Worm (Caenorhabditis elegans) whole organism, young adult: Measurements from ENCODE around the gene Y48E1C.2.

Experiments
- B0019.2 ChIP-seq: fragments of 200-800 bp; sonication (Bioruptor generic); conservative IDR thresholded peaks from 2 replicates; pipeline ENCODE4 v1.3.6; 2022; ENCODE audit warnings: missing genetic modification reagents, missing genetic modification characterization, missing compliant biosample characterization
- B0261.1 ChIP-seq: sonication (generic microtip); optimal IDR thresholded peaks from 2 replicates; lab custom pipeline; 2016; ENCODE audit warnings: mild to moderate bottlenecking, missing genetic modification characterization, moderate library complexity, missing compliant biosample characterization
- F37B4.10 ChIP-seq: fragments of 200-800 bp; sonication (Bioruptor generic); IDR thresholded peaks from 2 replicates; pipeline ENCODE4 v1.3.6; 2022; ENCODE audit warnings: missing genetic modification characterization, missing compliant biosample characterization
- F57A8.1 ChIP-seq: fragments of 200-800 bp; sonication (Bioruptor generic); optimal IDR thresholded peaks from 2 replicates; lab custom pipeline; 2018; ENCODE audit warnings: mild to moderate bottlenecking, missing genetic modification characterization, moderate library complexity, missing compliant biosample characterization
- T26A5.8 ChIP-seq: sonication (generic microtip); optimal IDR thresholded peaks from 2 replicates; lab custom pipeline; 2016; ENCODE audit warnings: missing genetic modification characterization, missing compliant biosample characterization
- Y53G8AR.9 ChIP-seq: fragments of 200-800 bp; sonication (Bioruptor generic); conservative IDR thresholded peaks from 2 replicates; pipeline ENCODE4 v1.3.6; 2022; ENCODE audit warnings: missing genetic modification reagents, missing genetic modification characterization, missing compliant biosample characterization
- Y56A3A.18 ChIP-seq: fragments of 200-800 bp; sonication (Bioruptor generic); IDR thresholded peaks from 2 replicates; pipeline ENCODE4 v1.3.6; 2022; ENCODE audit warnings: missing genetic modification reagents, missing genetic modification characterization, missing compliant biosample characterization
- Y67H2A.10 ChIP-seq: fragments of 200-800 bp; sonication (Bioruptor generic); conservative IDR thresholded peaks from 2 replicates; pipeline ENCODE4 v1.3.6; 2022; ENCODE audit warnings: missing genetic modification reagents, missing genetic modification characterization, missing compliant biosample characterization
- Y95B8A.8 ChIP-seq: fragments of 200-800 bp; sonication (Bioruptor generic); IDR thresholded peaks from 2 replicates; pipeline ENCODE4 v1.3.6; 2022; ENCODE audit warnings: missing genetic modification reagents, missing genetic modification characterization, missing compliant biosample characterization
- aptf-3 ChIP-seq: fragments of 200-800 bp; sonication (Bioruptor generic); IDR thresholded peaks from 2 replicates; pipeline ENCODE4 v1.3.6; 2022; ENCODE audit warnings: missing genetic modification characterization, missing compliant biosample characterization
- athp-1 ChIP-seq: sonication (generic microtip); optimal IDR thresholded peaks from 2 replicates; lab custom pipeline; 2017; ENCODE audit warnings: mild to moderate bottlenecking, missing genetic modification characterization, missing compliant biosample characterization
- attf-5 ChIP-seq: fragments of 200-800 bp; sonication (Bioruptor generic); optimal IDR thresholded peaks from 2 replicates; lab custom pipeline; 2018; ENCODE audit warnings: mild to moderate bottlenecking, missing genetic modification characterization, missing compliant biosample characterization
- bed-1 ChIP-seq: fragments of 200-800 bp; sonication (Bioruptor generic); IDR thresholded peaks from 2 replicates; pipeline ENCODE4 v1.3.6; 2022; ENCODE audit warnings: missing genetic modification reagents, missing genetic modification characterization, missing compliant biosample characterization
- bed-2 ChIP-seq: fragments of 200-800 bp; sonication (Bioruptor generic); IDR thresholded peaks from 2 replicates; pipeline ENCODE4 v1.3.6; 2022; ENCODE audit warnings: missing genetic modification reagents, missing genetic modification characterization, missing compliant biosample characterization
- cebp-1 ChIP-seq, 2 experiments: fragments of 200-800 bp in 1 of 2; sonication (Bioruptor generic) in 1 of 2; sonication (generic microtip) in 1 of 2; IDR thresholded peaks in 1 of 2; optimal IDR thresholded peaks in 1 of 2; 2 replicates each; pipeline versions ENCODE4 v1.3.6 to Lab custom; 2017 to 2022; ENCODE audit warnings: missing compliant biosample characterization in 2 of 2, missing genetic modification characterization in 2 of 2, mild to moderate bottlenecking in 1 of 2, missing genetic modification reagents in 1 of 2, moderate library complexity in 1 of 2
- ceh-100 ChIP-seq: fragments of 200-800 bp; sonication (Bioruptor generic); IDR thresholded peaks from 2 replicates; pipeline ENCODE4 v1.3.6; 2022; ENCODE audit warnings: missing genetic modification reagents, missing genetic modification characterization, missing compliant biosample characterization
- ceh-40 ChIP-seq: fragments of 200-800 bp; sonication (Bioruptor generic); IDR thresholded peaks from 2 replicates; pipeline ENCODE4 v1.3.6; 2022; ENCODE audit warnings: missing genetic modification characterization, missing compliant biosample characterization
- ceh-79 ChIP-seq: sonication (generic microtip); optimal IDR thresholded peaks from 2 replicates; lab custom pipeline; 2017; ENCODE audit warnings: mild to moderate bottlenecking, missing genetic modification characterization, missing compliant biosample characterization
- dox-1 ChIP-seq: fragments of 200-800 bp; sonication (Bioruptor generic); IDR thresholded peaks from 2 replicates; pipeline ENCODE4 v1.3.6; 2022; ENCODE audit warnings: missing genetic modification reagents, missing genetic modification characterization, missing compliant biosample characterization
- efl-1 ChIP-seq: fragments of 150-350 bp; optimal IDR thresholded peaks from 2 replicates; lab custom pipeline; 2014; ENCODE audit warnings: missing biosample characterization, missing genetic modification reagents, missing genetic modification characterization
- egl-44 ChIP-seq: fragments of 200-800 bp; sonication (Bioruptor generic); IDR thresholded peaks from 2 replicates; pipeline ENCODE4 v1.3.6; 2022; ENCODE audit warnings: missing genetic modification reagents, missing genetic modification characterization, missing compliant biosample characterization
- egrh-3 ChIP-seq: fragments of 200-800 bp; sonication (Bioruptor generic); IDR thresholded peaks from 2 replicates; pipeline ENCODE4 v1.3.6; 2022; ENCODE audit warnings: missing genetic modification reagents, missing genetic modification characterization, missing compliant biosample characterization
- fkh-3 ChIP-seq: sonication (generic microtip); optimal IDR thresholded peaks from 2 replicates; lab custom pipeline; 2016; ENCODE audit warnings: mild to moderate bottlenecking, missing genetic modification characterization, missing compliant biosample characterization
- him-1 ChIP-seq: sonication (generic microtip); optimal IDR thresholded peaks from 2 replicates; lab custom pipeline; 2016; ENCODE audit warnings: missing genotype, missing genetic modification reagents, missing genetic modification characterization, missing compliant biosample characterization
- hlh-12 ChIP-seq: sonication (generic microtip); optimal IDR thresholded peaks from 2 replicates; lab custom pipeline; 2016; ENCODE audit warnings: missing genetic modification characterization, missing compliant biosample characterization
- hmg-1.2 ChIP-seq: fragments of 200-800 bp; sonication (Bioruptor generic); IDR thresholded peaks from 2 replicates; pipeline ENCODE4 v1.3.6; 2022; ENCODE audit warnings: missing genetic modification reagents, missing genetic modification characterization, missing compliant biosample characterization
- hrde-1 ChIP-seq: sonication (generic microtip); optimal IDR thresholded peaks from 2 replicates; lab custom pipeline; 2016; ENCODE audit warnings: missing genetic modification characterization, mild to moderate bottlenecking, missing compliant biosample characterization, moderate library complexity, missing genotype, missing genetic modification reagents, borderline replicate concordance
- hsf-1 ChIP-seq: fragments of 200-800 bp; sonication (Bioruptor generic); IDR thresholded peaks from 2 replicates; pipeline ENCODE4 v1.3.6; 2022; ENCODE audit warnings: missing genetic modification reagents, missing genetic modification characterization, missing compliant biosample characterization
- lin-26 ChIP-seq: fragments of 200-800 bp; sonication (Bioruptor generic); IDR thresholded peaks from 2 replicates; pipeline ENCODE4 v1.3.6; 2022; ENCODE audit warnings: missing genetic modification reagents, missing genetic modification characterization, missing compliant biosample characterization
- lin-54 ChIP-seq: fragments of 200-800 bp; sonication (Bioruptor generic); optimal IDR thresholded peaks from 2 replicates; lab custom pipeline; 2018; ENCODE audit warnings: mild to moderate bottlenecking, missing genetic modification characterization, missing compliant biosample characterization
- lsy-27 ChIP-seq: sonication (generic microtip); optimal IDR thresholded peaks from 2 replicates; lab custom pipeline; 2017; ENCODE audit warnings: missing genetic modification characterization, mild to moderate bottlenecking, missing compliant biosample characterization, antibody characterized with exemption, missing genotype, borderline replicate concordance; ENCODE audit not compliant: insufficient read depth
- madf-10 ChIP-seq: sonication (generic microtip); optimal IDR thresholded peaks from 2 replicates; lab custom pipeline; 2016; ENCODE audit warnings: mild to moderate bottlenecking, missing genetic modification characterization, missing compliant biosample characterization
- madf-6 ChIP-seq: fragments of 200-800 bp; sonication (Bioruptor generic); IDR thresholded peaks from 2 replicates; pipeline ENCODE4 v1.3.6; 2022; ENCODE audit warnings: missing genetic modification reagents, missing genetic modification characterization, missing compliant biosample characterization
- madf-8 ChIP-seq: fragments of 200-800 bp; sonication (Bioruptor generic); conservative IDR thresholded peaks from 2 replicates; pipeline ENCODE4 v1.3.6; 2022; ENCODE audit warnings: missing genetic modification reagents, missing genetic modification characterization, missing compliant biosample characterization
- nhr-179 ChIP-seq: sonication (generic microtip); optimal IDR thresholded peaks from 2 replicates; lab custom pipeline; 2016; ENCODE audit warnings: mild to moderate bottlenecking, missing genetic modification characterization, missing compliant biosample characterization
- pbrm-1 ChIP-seq: fragments of 200-800 bp; sonication (Bioruptor generic); IDR thresholded peaks from 2 replicates; pipeline ENCODE4 v1.3.6; 2022; ENCODE audit warnings: missing genetic modification reagents, missing genetic modification characterization, missing compliant biosample characterization
- repo-1 ChIP-seq: sonication (generic microtip); optimal IDR thresholded peaks from 2 replicates; lab custom pipeline; 2017; ENCODE audit warnings: mild to moderate bottlenecking, missing genetic modification characterization, missing compliant biosample characterization
- snpc-1.1 ChIP-seq: sonication (generic microtip); optimal IDR thresholded peaks from 2 replicates; lab custom pipeline; 2017; ENCODE audit warnings: missing genetic modification characterization, mild to moderate bottlenecking, missing compliant biosample characterization, antibody characterized with exemption, moderate library complexity, missing genotype, missing genetic modification reagents; ENCODE audit not compliant: insufficient read depth
- snpc-4 ChIP-seq, 5 experiments: fragments of 150-350 bp in 1 of 5; sonication (generic microtip) in 4 of 5; optimal IDR thresholded peaks; 2 replicates each; lab custom pipeline; 2014 to 2018; ENCODE audit warnings: missing genetic modification characterization in 5 of 5, missing biosample characterization in 3 of 5, antibody characterized with exemption in 2 of 5, mild to moderate bottlenecking in 2 of 5, missing compliant biosample characterization in 2 of 5, missing genotype in 2 of 5, moderate library complexity in 2 of 5, missing genetic modification reagents in 1 of 5
- somi-1 ChIP-seq: fragments of 200-800 bp; sonication (Bioruptor generic); optimal IDR thresholded peaks from 2 replicates; lab custom pipeline; 2018; ENCODE audit warnings: mild to moderate bottlenecking, missing genetic modification characterization, missing compliant biosample characterization
- sptf-2 ChIP-seq: fragments of 200-800 bp; sonication (Bioruptor generic); optimal IDR thresholded peaks from 2 replicates; lab custom pipeline; 2018; ENCODE audit warnings: mild to moderate bottlenecking, missing genetic modification characterization, missing compliant biosample characterization
- tbp1 ChIP-seq: fragments of 200-800 bp; sonication (Bioruptor generic); optimal IDR thresholded peaks from 2 replicates; lab custom pipeline; 2018; ENCODE audit warnings: mild to moderate bottlenecking, missing genetic modification characterization, missing compliant biosample characterization
- tlf-1 ChIP-seq: fragments of 200-800 bp; sonication (Bioruptor generic); optimal IDR thresholded peaks from 2 replicates; lab custom pipeline; 2018; ENCODE audit warnings: mild to moderate bottlenecking, missing genetic modification characterization, missing compliant biosample characterization
- unc-62 ChIP-seq: fragments of 150-350 bp; optimal IDR thresholded peaks from 2 replicates; lab custom pipeline; 2014; ENCODE audit warnings: missing biosample characterization, missing genetic modification reagents, missing genetic modification characterization
- xnd-1 ChIP-seq: sonication (generic microtip); optimal IDR thresholded peaks from 2 replicates; lab custom pipeline; 2016; ENCODE audit warnings: missing genotype, missing genetic modification reagents, missing genetic modification characterization, missing compliant biosample characterization
- zim-3 ChIP-seq: sonication (generic microtip); optimal IDR thresholded peaks from 2 replicates; lab custom pipeline; 2017; ENCODE audit warnings: mild to moderate bottlenecking, missing genetic modification characterization, moderate library complexity, missing compliant biosample characterization
- ztf-26 ChIP-seq: sonication (generic microtip); optimal IDR thresholded peaks from 2 replicates; lab custom pipeline; 2017; ENCODE audit warnings: missing genetic modification characterization, missing compliant biosample characterization
- ztf-28 ChIP-seq: fragments of 200-800 bp; sonication (Bioruptor generic); IDR thresholded peaks from 2 replicates; pipeline ENCODE4 v1.3.6; 2022; ENCODE audit warnings: missing genetic modification reagents, missing genetic modification characterization, missing compliant biosample characterization

Gene Y48E1C.2

ce11 chrII:13456622-13457021 is 32.3 kb downstream of the Y48E1C.2 start (continued):
- TF ChIP-seq fkh-3 (tag; lab: Kevin White, UChicago) (no peak), him-1 (tag; lab: Kevin White, UChicago) (no peak), cebp-1 (GFP tag; IDR thresholded peaks at IDR 0.05; lab: Robert Waterston, UW) (no peak), cebp-1 (tag; optimal IDR thresholded peaks at IDR 0.05; lab: Kevin White, UChicago) (peak; percentile 39), T26A5.8 (tag; lab: Kevin White, UChicago) (no peak), ceh-79 (tag; lab: Kevin White, UChicago) (no peak), bed-1 (GFP tag; lab: Robert Waterston, UW) (no peak), athp-1 (tag; lab: Kevin White, UChicago) (no peak), pbrm-1 (no peak), xnd-1 (tag; lab: Kevin White, UChicago) (no peak), repo-1 (tag; lab: Kevin White, UChicago) (no peak), F57A8.1 (no peak), B0261.1 (tag; lab: Kevin White, UChicago) (no peak), lin-54 (GFP tag; lab: Kevin White, UChicago) (no peak), Y56A3A.18 (GFP tag; lab: Robert Waterston, UW) (no peak), tbp1 (GFP tag; lab: Kevin White, UChicago) (no peak), hmg-1.2 (GFP tag; lab: Robert Waterston, UW) (0 out of 2 replicates have a peak, but pooled peaks have one; percentile 29), Y53G8AR.9 (GFP tag; lab: Robert Waterston, UW) (no peak), F37B4.10 (GFP tag; lab: Robert Waterston, UW) (no peak), attf-5 (GFP tag; lab: Kevin White, UChicago) (peak; percentile 36), somi-1 (no peak), bed-2 (GFP tag; lab: Robert Waterston, UW) (no peak), ceh-40 (GFP tag; lab: Robert Waterston, UW) (no peak), lin-26 (GFP tag; lab: Robert Waterston, UW) (0 out of 2 replicates have a peak, but pooled peaks have one; percentile 49), aptf-3 (no peak), B0019.2 (GFP tag; lab: Robert Waterston, UW) (no peak), ztf-28 (GFP tag; lab: Robert Waterston, UW) (no peak), lsy-27 (tag; lab: Kevin White, UChicago) (no peak), zim-3 (no peak), hlh-12 (tag; lab: Kevin White, UChicago) (no peak), sptf-2 (GFP tag; lab: Kevin White, UChicago) (no peak), ceh-100 (GFP tag; lab: Robert Waterston, UW) (no peak), egl-44 (no peak), efl-1 (GFP tag; lab: Kevin White, UChicago) (no peak), hsf-1 (GFP tag; lab: Robert Waterston, UW) (no peak), Y67H2A.10 (GFP tag; lab: Robert Waterston, UW) (no peak), snpc-4 (GFP tag; optimal IDR thresholded peaks at IDR 0.05; lab: Kevin White, UChicago) (no peak), snpc-4 (tag; optimal IDR thresholded peaks at IDR 0.05; lab: Kevin White, UChicago) (peak in 3 of 4 experiments; percentile 20 to 64 (median 28)), snpc-1.1 (tag; lab: Kevin White, UChicago) (no peak), madf-6 (GFP tag; lab: Robert Waterston, UW) (no peak), hrde-1 (no peak), nhr-179 (tag; lab: Kevin White, UChicago) (no peak), madf-8 (GFP tag; lab: Robert Waterston, UW) (no peak), egrh-3 (GFP tag; lab: Robert Waterston, UW) (0 out of 2 replicates have a peak, but pooled peaks have one; percentile 19), ztf-26 (tag; lab: Kevin White, UChicago) (no peak), madf-10 (tag; lab: Kevin White, UChicago) (no peak), dox-1 (GFP tag; lab: Robert Waterston, UW) (peak; percentile 70), tlf-1 (GFP tag; lab: Kevin White, UChicago) (no peak), unc-62 (GFP tag; lab: Kevin White, UChicago) (no peak), Y95B8A.8 (GFP tag; lab: Robert Waterston, UW) (no peak)
